2 worm cellular contexts compared by ENCODE assay signal in genomic region chrIV:1763452-1763851, ce11.
TF ChIP-seq lines count a peak whose summit lies in the region.

No protein-coding gene starts in this region.

TF ChIP-seq in whole organism, L4 larva, 104 proteins besides CTCF, POLR2A, EP300 and RAD21:
- TF ChIP-seq mxl-2 (GFP tag; conservative IDR thresholded peaks at IDR 0.05; lab: Robert Waterston, UW) (no peak), snpc-1.2 (GFP tag; IDR thresholded peaks at IDR 0.05; lab: Robert Waterston, UW) (peak; percentile 75), arid-1 (GFP tag; conservative IDR thresholded peaks at IDR 0.05; lab: Robert Waterston, UW) (no peak), nhr-102 (tag; optimal IDR thresholded peaks at IDR 0.05; lab: Kevin White, UChicago) (no peak), spr-3 (GFP tag; optimal IDR thresholded peaks at IDR 0.05; lab: Kevin White, UChicago) (no peak), vab-7 (GFP tag; IDR thresholded peaks at IDR 0.05; lab: Robert Waterston, UW) (0 out of 2 replicates have a peak, but pooled peaks have one; percentile 26), F49E8.2 (tag; optimal IDR thresholded peaks at IDR 0.05; lab: Kevin White, UChicago; ENCODE audit: borderline replicate concordance) (peak; percentile 82), egl-43 (GFP tag; IDR thresholded peaks at IDR 0.05; lab: Robert Waterston, UW) (peak; percentile 78), pha-4 (GFP tag; IDR thresholded peaks at IDR 0.05; lab: Robert Waterston, UW) (0 out of 2 replicates have a peak, but pooled peaks have one; percentile 30), pha-4 (tag; optimal IDR thresholded peaks at IDR 0.05; lab: Kevin White, UChicago) (no peak), madf-9 (GFP tag; conservative IDR thresholded peaks at IDR 0.05; lab: Robert Waterston, UW) (0 out of 2 replicates have a peak, but pooled peaks have one; percentile 22), daf-8 (GFP tag; IDR thresholded peaks at IDR 0.05; lab: Robert Waterston, UW) (no peak), lin-1 (GFP tag; IDR thresholded peaks at IDR 0.05; lab: Robert Waterston, UW) (no peak), nhr-76 (tag; optimal IDR thresholded peaks at IDR 0.05; lab: Kevin White, UChicago) (no peak), Y48G9A.11 (GFP tag; IDR thresholded peaks at IDR 0.05; lab: Robert Waterston, UW) (peak; percentile 84), lin-13 (GFP tag; optimal IDR thresholded peaks at IDR 0.05; lab: Kevin White, UChicago) (peak; percentile 5), php-3 (GFP tag; IDR thresholded peaks at IDR 0.05; lab: Robert Waterston, UW) (no peak), lin-29 (GFP tag; IDR thresholded peaks at IDR 0.05; lab: Robert Waterston, UW) (no peak), zip-11 (GFP tag; IDR thresholded peaks at IDR 0.05; lab: Robert Waterston, UW) (no peak), ceh-28 (tag; optimal IDR thresholded peaks at IDR 0.05; lab: Kevin White, UChicago) (no peak), dmd-8 (GFP tag; IDR thresholded peaks at IDR 0.05; lab: Robert Waterston, UW) (peak; percentile 61; the same call in 1 of the 2 replicates), set-16 (GFP tag; IDR thresholded peaks at IDR 0.05; lab: Robert Waterston, UW) (peak; percentile 93), lin-38 (GFP tag; IDR thresholded peaks at IDR 0.05; lab: Robert Waterston, UW) (peak; percentile 87), nhr-10 (tag; optimal IDR thresholded peaks at IDR 0.05; lab: Kevin White, UChicago) (no peak)

TF ChIP-seq in whole organism, young adult, 124 proteins besides CTCF, POLR2A, EP300 and RAD21 (continues in another document):
- TF ChIP-seq zim-3 (tag; optimal IDR thresholded peaks at IDR 0.05; lab: Kevin White, UChicago) (no peak), C17E4.6 (GFP tag; IDR thresholded peaks at IDR 0.05; lab: Robert Waterston, UW) (no peak), lin-54 (GFP tag; optimal IDR thresholded peaks at IDR 0.05; lab: Kevin White, UChicago) (peak; percentile 56), nfyb-1 (GFP tag; IDR thresholded peaks at IDR 0.05; lab: Robert Waterston, UW) (peak; percentile 57; the same call in 1 of the 2 replicates), B0035.1 (tag; optimal IDR thresholded peaks at IDR 0.05; lab: Kevin White, UChicago) (no peak), snpc-1.3 (tag; optimal IDR thresholded peaks at IDR 0.05; lab: Kevin White, UChicago; ENCODE audit: insufficient read depth) (no peak), hsf-1 (GFP tag; IDR thresholded peaks at IDR 0.05; lab: Robert Waterston, UW) (peak; percentile 59), fkh-3 (tag; optimal IDR thresholded peaks at IDR 0.05; lab: Kevin White, UChicago) (no peak), rcor-1 (GFP tag; IDR thresholded peaks at IDR 0.05; lab: Robert Waterston, UW) (peak; percentile 73), snpc-1.1 (tag; optimal IDR thresholded peaks at IDR 0.05; lab: Kevin White, UChicago; ENCODE audit: insufficient read depth) (peak; percentile 89), xnd-1 (tag; optimal IDR thresholded peaks at IDR 0.05; lab: Kevin White, UChicago) (peak; percentile 58), hmg-1.2 (GFP tag; IDR thresholded peaks at IDR 0.05; lab: Robert Waterston, UW) (peak; percentile 84), sptf-2 (GFP tag; optimal IDR thresholded peaks at IDR 0.05; lab: Kevin White, UChicago) (no peak), F33H1.4 (GFP tag; IDR thresholded peaks at IDR 0.05; lab: Robert Waterston, UW) (peak; percentile 47), attf-6 (GFP tag; IDR thresholded peaks at IDR 0.05; lab: Robert Waterston, UW) (peak; percentile 90), ceh-40 (GFP tag; IDR thresholded peaks at IDR 0.05; lab: Robert Waterston, UW) (no peak), Y53F4B.3 (GFP tag; IDR thresholded peaks at IDR 0.05; lab: Robert Waterston, UW) (no peak), dpff-1 (tag; optimal IDR thresholded peaks at IDR 0.05; lab: Kevin White, UChicago) (no peak), athp-1 (tag; optimal IDR thresholded peaks at IDR 0.05; lab: Kevin White, UChicago) (no peak), hmg-20 (GFP tag; IDR thresholded peaks at IDR 0.05; lab: Robert Waterston, UW) (no peak), ztf-25 (GFP tag; IDR thresholded peaks at IDR 0.05; lab: Robert Waterston, UW) (no peak), cebp-1 (GFP tag; IDR thresholded peaks at IDR 0.05; lab: Robert Waterston, UW) (no peak), cebp-1 (tag; optimal IDR thresholded peaks at IDR 0.05; lab: Kevin White, UChicago) (no peak), nhr-120 (GFP tag; IDR thresholded peaks at IDR 0.05; lab: Robert Waterston, UW) (no peak), madf-8 (GFP tag; conservative IDR thresholded peaks at IDR 0.05; lab: Robert Waterston, UW) (no peak), C06A6.2 (GFP tag; conservative IDR thresholded peaks at IDR 0.05; lab: Robert Waterston, UW) (no peak), mcd-1 (GFP tag; IDR thresholded peaks at IDR 0.05; lab: Robert Waterston, UW) (peak; percentile 82), F37B4.10 (GFP tag; IDR thresholded peaks at IDR 0.05; lab: Robert Waterston, UW) (no peak), snpc-3.4 (tag; optimal IDR thresholded peaks at IDR 0.05; lab: Kevin White, UChicago) (peak; percentile 81), rpc-1 (optimal IDR thresholded peaks at IDR 0.05; lab: Kevin White, UChicago) (no peak), rpc-1 (tag; optimal IDR thresholded peaks at IDR 0.05; lab: Kevin White, UChicago) (peak; percentile 7), F22D6.2 (tag; optimal IDR thresholded peaks at IDR 0.05; lab: Kevin White, UChicago) (no peak), mes-4 (tag; optimal IDR thresholded peaks at IDR 0.05; lab: Kevin White, UChicago) (no peak), F55B11.4 (tag; optimal IDR thresholded peaks at IDR 0.05; lab: Kevin White, UChicago; ENCODE audit: borderline replicate concordance, insufficient read depth) (no peak), attf-5 (GFP tag; optimal IDR thresholded peaks at IDR 0.05; lab: Kevin White, UChicago) (no peak), lin-26 (GFP tag; IDR thresholded peaks at IDR 0.05; lab: Robert Waterston, UW) (peak; percentile 78), Y95B8A.8 (GFP tag; IDR thresholded peaks at IDR 0.05; lab: Robert Waterston, UW) (no peak), T07F8.4 (tag; optimal IDR thresholded peaks at IDR 0.05; lab: Kevin White, UChicago) (no peak), lin-35 (GFP tag; optimal IDR thresholded peaks at IDR 0.05; lab: Kevin White, UChicago) (no peak), madf-10 (tag; optimal IDR thresholded peaks at IDR 0.05; lab: Kevin White, UChicago) (no peak), sdz-38 (tag; optimal IDR thresholded peaks at IDR 0.05; lab: Kevin White, UChicago) (no peak), tlf-1 (GFP tag; optimal IDR thresholded peaks at IDR 0.05; lab: Kevin White, UChicago) (peak; percentile 9), Y79H2A.3 (GFP tag; conservative IDR thresholded peaks at IDR 0.05; lab: Robert Waterston, UW) (no peak), bed-2 (GFP tag; IDR thresholded peaks at IDR 0.05; lab: Robert Waterston, UW) (no peak), Y53G8AR.9 (GFP tag; conservative IDR thresholded peaks at IDR 0.05; lab: Robert Waterston, UW) (no peak), ccch-3 (GFP tag; optimal IDR thresholded peaks at IDR 0.05; lab: Kevin White, UChicago) (no peak), lsy-27 (tag; optimal IDR thresholded peaks at IDR 0.05; lab: Kevin White, UChicago; ENCODE audit: borderline replicate concordance, insufficient read depth) (no peak), F57C9.4 (tag; optimal IDR thresholded peaks at IDR 0.05; lab: Kevin White, UChicago) (no peak), cebp-2 (GFP tag; IDR thresholded peaks at IDR 0.05; lab: Robert Waterston, UW) (no peak), ceh-91 (GFP tag; IDR thresholded peaks at IDR 0.05; lab: Robert Waterston, UW) (no peak), repo-1 (tag; optimal IDR thresholded peaks at IDR 0.05; lab: Kevin White, UChicago) (no peak), madf-3 (GFP tag; IDR thresholded peaks at IDR 0.05; lab: Robert Waterston, UW) (0 out of 2 replicates have a peak, but pooled peaks have one; percentile 25), egrh-3 (GFP tag; IDR thresholded peaks at IDR 0.05; lab: Robert Waterston, UW) (peak; percentile 90), let-607 (tag; optimal IDR thresholded peaks at IDR 0.05; lab: Kevin White, UChicago) (no peak), ama-1 (optimal IDR thresholded peaks at IDR 0.05; lab: Kevin White, UChicago) (no peak), ama-1 (GFP tag; optimal IDR thresholded peaks at IDR 0.05; lab: Kevin White, UChicago) (no peak), tbx-9 (tag; optimal IDR thresholded peaks at IDR 0.05; lab: Kevin White, UChicago; ENCODE audit: borderline replicate concordance) (no peak), snpc-4 (GFP tag; optimal IDR thresholded peaks at IDR 0.05; lab: Kevin White, UChicago) (peak; percentile 85), snpc-4 (tag; optimal IDR thresholded peaks at IDR 0.05; lab: Kevin White, UChicago) (peak; percentile 78 to 98 (median 92)), egl-18 (GFP tag; IDR thresholded peaks at IDR 0.05; lab: Robert Waterston, UW) (no peak), lag-1 (GFP tag; IDR thresholded peaks at IDR 0.05; lab: Robert Waterston, UW) (no peak), ets-4 (GFP tag; optimal IDR thresholded peaks at IDR 0.05; lab: Kevin White, UChicago) (no peak), nhr-80 (tag; optimal IDR thresholded peaks at IDR 0.05; lab: Kevin White, UChicago) (no peak), nhr-90 (tag; optimal IDR thresholded peaks at IDR 0.05; lab: Kevin White, UChicago) (no peak), atf-7 (tag; optimal IDR thresholded peaks at IDR 0.05; lab: Kevin White, UChicago) (no peak), ztf-26 (tag; optimal IDR thresholded peaks at IDR 0.05; lab: Kevin White, UChicago) (no peak), F23B12.7 (tag; optimal IDR thresholded peaks at IDR 0.05; lab: Kevin White, UChicago; ENCODE audit: insufficient read depth) (no peak), Y56A3A.18 (GFP tag; IDR thresholded peaks at IDR 0.05; lab: Robert Waterston, UW) (no peak), ZK185.1 (tag; optimal IDR thresholded peaks at IDR 0.05; lab: Kevin White, UChicago; ENCODE audit: poor library complexity, severe bottlenecking) (no peak), bed-1 (GFP tag; IDR thresholded peaks at IDR 0.05; lab: Robert Waterston, UW) (no peak), F10E7.11 (tag; optimal IDR thresholded peaks at IDR 0.05; lab: Kevin White, UChicago) (no peak), B0261.1 (tag; optimal IDR thresholded peaks at IDR 0.05; lab: Kevin White, UChicago) (no peak), ztf-6 (GFP tag; IDR thresholded peaks at IDR 0.05; lab: Robert Waterston, UW) (no peak)

Comparison
In these comparisons a context has a peak if more than half of its experiments do, and no peak if none do; other contexts are left out.
1. Of the 7 proteins assayed by ChIP-seq in both whole organism, young adult and whole organism, L4 larva: peak only in whole organism, young adult: snpc-4; only in whole organism, L4 larva: F49E8.2; in both: none; in neither: 4; mixed calls (peak in some experiments, not most) for 1.